Fruit fly (Drosophila melanogaster): ENCODE results near the gene Sgt1.

- TF ChIP-seq Crg-1 (GFP tag; optimal IDR thresholded peaks at IDR 0.05) (no peak), Hr96 (GFP tag; optimal IDR thresholded peaks at IDR 0.05) (no peak), tj (GFP tag; optimal IDR thresholded peaks at IDR 0.05) (no peak), CG7045 (GFP tag; optimal IDR thresholded peaks at IDR 0.05) (no peak), Clk (GFP tag; optimal IDR thresholded peaks at IDR 0.05) (no peak), toe (GFP tag; optimal IDR thresholded peaks at IDR 0.05) (no peak), ovo (GFP tag; optimal IDR thresholded peaks at IDR 0.05) (no peak), CG1620 (GFP tag; optimal IDR thresholded peaks at IDR 0.05) (no peak), CG5204 (GFP tag; optimal IDR thresholded peaks at IDR 0.05) (no peak), bab1 (GFP tag; optimal IDR thresholded peaks at IDR 0.05) (no peak), CG33017 (tag; optimal IDR thresholded peaks at IDR 0.05) (no peak), kay (GFP tag; ENCODE audit: borderline replicate concordance) (no peak), pad (GFP tag; optimal IDR thresholded peaks at IDR 0.05) (no peak)
Observed at dm6 chr3R:8290940-8291339, 14.1 kb downstream of the Sgt1 start, which contains the start of gene CG31464.

All from whole organism, adult.